Worm (Caenorhabditis elegans): ENCODE measurements around the gene F47C12.8.

The F47C12.8 gene

DNA sequence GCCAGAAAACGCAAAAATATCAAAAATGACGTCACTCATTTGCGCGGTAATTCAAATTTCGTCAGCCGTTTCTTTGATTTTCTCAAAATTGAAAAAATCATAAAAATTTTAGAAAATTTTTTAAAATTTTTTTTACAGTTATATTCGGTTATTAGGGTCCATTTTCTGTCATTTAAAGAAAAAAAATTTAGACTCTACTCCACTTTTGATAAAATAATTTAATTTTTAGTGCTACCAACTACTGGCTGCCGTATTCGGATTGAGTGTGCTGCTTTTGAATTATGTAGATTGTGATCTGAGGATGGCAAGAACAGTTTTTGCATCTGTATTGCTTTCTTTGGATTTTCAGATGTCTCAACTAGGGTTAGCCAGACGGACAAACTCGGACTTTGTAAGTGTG, 35.8 kb downstream of the F47C12.8 start, which contains the start of gene Y46C8AM.1:
Y46C8AM.1 (plus strand) TSS at position 301 of the 400 bp plus-strand sequence.
- no peak for TF ChIP-seq med-1 (GFP tag; optimal IDR thresholded peaks at IDR 0.05; ENCODE audit: insufficient read depth)
- TF ChIP-seq ztf-23 (GFP tag; IDR thresholded peaks at IDR 0.05): no peak
- no peak for TF ChIP-seq cog-1 (tag; optimal IDR thresholded peaks at IDR 0.05)
- TF ChIP-seq T22C8.4 (GFP tag; IDR thresholded peaks at IDR 0.05): no peak
- TF ChIP-seq ref-1 (GFP tag; conservative IDR thresholded peaks at IDR 0.05): no peak
- no peak for TF ChIP-seq ztf-29 (GFP tag; IDR thresholded peaks at IDR 0.05)
- TF ChIP-seq flt-1 (GFP tag; IDR thresholded peaks at IDR 0.05): no peak
- TF ChIP-seq tab-1 (GFP tag; IDR thresholded peaks at IDR 0.05): no peak
- no peak for TF ChIP-seq klf-2 (GFP tag; conservative IDR thresholded peaks at IDR 0.05)

DNA sequence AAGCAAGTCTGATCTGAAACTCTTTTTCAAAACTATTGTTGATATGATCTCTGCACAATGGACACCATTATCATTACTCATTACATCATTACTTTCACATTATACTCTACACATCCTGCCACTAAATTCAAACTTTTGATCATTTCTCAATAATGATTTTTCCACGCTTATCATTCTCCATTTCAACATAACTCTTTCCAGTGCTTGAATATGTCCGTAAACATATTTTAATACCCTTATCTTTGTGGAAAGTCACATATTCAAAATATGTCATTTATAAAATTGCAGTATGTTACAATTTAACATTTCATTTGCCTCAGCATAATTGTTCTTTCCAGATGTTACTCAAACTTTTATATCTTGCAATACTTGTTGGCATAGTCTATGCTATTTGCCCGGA, 38.0 kb downstream of the F47C12.8 start, which contains the start of gene clec-75:
clec-75 (plus strand) TSS at position 339 of the 400 bp plus-strand sequence.
- no peak for TF ChIP-seq ztf-23 (GFP tag; IDR thresholded peaks at IDR 0.05)
- TF ChIP-seq ztf-29 (GFP tag; IDR thresholded peaks at IDR 0.05): no peak
- TF ChIP-seq klf-2 (GFP tag; conservative IDR thresholded peaks at IDR 0.05): no peak
- TF ChIP-seq med-1 (GFP tag; optimal IDR thresholded peaks at IDR 0.05; ENCODE audit: insufficient read depth): no peak
- no peak for TF ChIP-seq tab-1 (GFP tag; IDR thresholded peaks at IDR 0.05)
- no peak for TF ChIP-seq flt-1 (GFP tag; IDR thresholded peaks at IDR 0.05)

DNA sequence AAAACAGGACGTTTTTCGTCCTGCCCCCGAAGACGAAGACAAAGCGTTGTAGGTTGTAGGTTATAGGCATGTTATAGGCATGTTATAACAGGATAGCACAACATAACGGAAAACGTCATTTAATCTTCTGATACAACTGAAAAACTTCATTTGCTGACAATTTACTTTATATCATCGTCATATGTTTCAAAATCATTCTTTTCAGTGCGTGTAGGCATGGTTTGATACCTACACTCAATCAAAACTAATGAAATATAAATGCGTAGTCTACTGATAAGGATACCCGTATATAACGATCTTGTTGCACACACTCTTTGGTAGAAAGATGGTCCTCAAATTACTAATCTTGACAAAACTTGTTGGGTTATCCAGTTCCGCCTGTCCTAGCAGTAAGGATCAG, 41.7 kb downstream of the F47C12.8 start, which contains the start of gene clec-74:
clec-74 (plus strand) TSS at position 301 of the 400 bp plus-strand sequence.
- TF ChIP-seq med-1 (GFP tag; optimal IDR thresholded peaks at IDR 0.05; ENCODE audit: insufficient read depth) (no peak), flt-1 (GFP tag; IDR thresholded peaks at IDR 0.05) (no peak), klf-2 (GFP tag; conservative IDR thresholded peaks at IDR 0.05) (no peak), T22C8.4 (GFP tag; IDR thresholded peaks at IDR 0.05) (no peak), ref-1 (GFP tag; conservative IDR thresholded peaks at IDR 0.05) (no peak), cog-1 (tag; optimal IDR thresholded peaks at IDR 0.05) (no peak), ztf-29 (GFP tag; IDR thresholded peaks at IDR 0.05) (no peak), tab-1 (GFP tag; IDR thresholded peaks at IDR 0.05) (no peak), ztf-23 (GFP tag; IDR thresholded peaks at IDR 0.05) (no peak)

DNA sequence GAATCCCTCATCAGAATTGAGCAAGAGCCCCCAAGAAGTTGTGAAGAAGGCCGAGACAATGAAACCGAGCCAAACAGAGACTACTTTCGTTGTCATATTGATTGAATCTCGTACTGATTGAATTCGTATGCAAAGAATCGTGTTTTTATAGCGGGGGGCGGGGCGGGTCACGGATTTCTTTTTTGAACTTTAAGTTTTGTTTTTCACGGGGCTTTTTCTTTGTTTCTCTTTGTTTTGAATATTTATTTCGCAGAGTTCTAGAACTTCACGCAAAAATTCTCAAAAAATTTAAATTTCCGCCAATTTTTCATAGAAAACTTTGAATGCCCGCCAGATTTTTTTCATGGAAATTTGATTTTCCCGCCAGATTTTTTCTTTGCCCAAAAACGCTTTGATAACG, 42.3 kb downstream of the F47C12.8 start, which contains the start of gene clec-73:
clec-73 (minus strand) TSS at position 101 of the 400 bp plus-strand sequence.
- TF ChIP-seq ztf-23 (GFP tag; IDR thresholded peaks at IDR 0.05) (no peak), T22C8.4 (GFP tag; IDR thresholded peaks at IDR 0.05) (no peak), tab-1 (GFP tag; IDR thresholded peaks at IDR 0.05) (no peak), ref-1 (GFP tag; conservative IDR thresholded peaks at IDR 0.05) (no peak), med-1 (GFP tag; optimal IDR thresholded peaks at IDR 0.05; ENCODE audit: insufficient read depth) (no peak), klf-2 (GFP tag; conservative IDR thresholded peaks at IDR 0.05) (no peak), flt-1 (GFP tag; IDR thresholded peaks at IDR 0.05) (no peak), cog-1 (tag; optimal IDR thresholded peaks at IDR 0.05) (no peak), ztf-29 (GFP tag; IDR thresholded peaks at IDR 0.05) (no peak)
